Worm (Caenorhabditis elegans) whole organism, L1 larva: Measurements from ENCODE around the gene ceh-91.

Source experiments
- C16A3.4 ChIP-seq: fragments of 150-350 bp; optimal IDR thresholded peaks from 2 replicates; lab custom pipeline; 2014; ENCODE audit warnings: missing biosample characterization, missing genetic modification characterization
- ceh-90 ChIP-seq: sonication (generic microtip); optimal IDR thresholded peaks from 2 replicates; lab custom pipeline; 2016; ENCODE audit warnings: missing genetic modification characterization, missing compliant biosample characterization
- egl-27 ChIP-seq, 2 experiments: fragments of 150-350 bp in 1 of 2; sonication (generic microtip); optimal IDR thresholded peaks; 3 replicates each; lab custom pipeline; 2017 to 2018; ENCODE audit warnings: missing biosample characterization in 2 of 2, missing genetic modification characterization in 2 of 2, missing genetic modification reagents in 2 of 2
- lin-39 ChIP-seq: fragments of 150-350 bp; optimal IDR thresholded peaks from 2 replicates; lab custom pipeline; 2014; ENCODE audit warnings: missing biosample characterization, missing genetic modification reagents, missing genetic modification characterization
- snpc-4 ChIP-seq: fragments of 150-350 bp; optimal IDR thresholded peaks from 2 replicates; lab custom pipeline; 2014; ENCODE audit warnings: missing biosample characterization, missing genetic modification characterization
- unc-62 ChIP-seq: fragments of 150-350 bp; optimal IDR thresholded peaks from 2 replicates; lab custom pipeline; 2014; ENCODE audit warnings: missing biosample characterization, missing genetic modification reagents, missing genetic modification characterization
- ztf-11 ChIP-seq, 2 experiments: sonication (generic microtip); optimal IDR thresholded peaks; 2 replicates each; lab custom pipeline; 2016 to 2017; ENCODE audit warnings: missing genetic modification characterization in 2 of 2, missing biosample characterization in 1 of 2, missing compliant biosample characterization in 1 of 2

- TF ChIP-seq ztf-11 (tag; optimal IDR thresholded peaks at IDR 0.05; lab: Kevin White, UChicago) (no peak), C16A3.4 (no peak), lin-39 (tag; lab: Kevin White, UChicago) (no peak), ceh-90 (tag; lab: Kevin White, UChicago) (no peak), snpc-4 (no peak), egl-27 (tag; optimal IDR thresholded peaks at IDR 0.05; lab: Kevin White, UChicago) (no peak), unc-62 (no peak)
Observed at ce11 chrIII:11659804-11660203, 43.3 kb downstream of the ceh-91 start.
